Fruit fly (Drosophila melanogaster) whole organism, embryonic: ENCODE results near the gene CG17224.

Source experiments
- BEAF-32 ChIP-seq: fragments of 200-800 bp; sonication (Bioruptor generic); optimal IDR thresholded peaks from 3 replicates; lab custom pipeline; 2017; ENCODE audit warnings: missing biosample characterization, missing genetic modification characterization, mild to moderate bottlenecking, moderate library complexity, missing genetic modification reagents
- BtbVII ChIP-seq: fragments of 200-800 bp; sonication (Bioruptor generic); optimal IDR thresholded peaks from 3 replicates; lab custom pipeline; 2017; ENCODE audit warnings: missing biosample characterization, mild to moderate bottlenecking, missing genetic modification characterization
- CG10147 ChIP-seq: fragments of 200-800 bp; sonication (Bioruptor generic); optimal IDR thresholded peaks from 2 replicates; lab custom pipeline; 2019; ENCODE audit warnings: missing biosample characterization, mild to moderate bottlenecking, missing genetic modification characterization, moderate library complexity
- CG10431 ChIP-seq: fragments of 200-800 bp; sonication (Bioruptor generic); optimal IDR thresholded peaks from 3 replicates; lab custom pipeline; 2018; ENCODE audit warnings: missing biosample characterization, mild to moderate bottlenecking, missing genetic modification characterization
- CG10959 ChIP-seq: fragments of 200-800 bp; sonication (Bioruptor generic); IDR thresholded peaks from 2 replicates; pipeline ENCODE4 v1.3.6; 2022; ENCODE audit warnings: missing biosample characterization, missing genetic modification characterization
- CG12155 ChIP-seq: fragments of 200-800 bp; sonication (Bioruptor generic); optimal IDR thresholded peaks from 3 replicates; lab custom pipeline; 2016; ENCODE audit warnings: missing biosample characterization, missing genetic modification characterization
- CG13775 ChIP-seq: fragments of 200-800 bp; sonication (Bioruptor generic); optimal IDR thresholded peaks from 3 replicates; lab custom pipeline; 2017; ENCODE audit warnings: missing biosample characterization, mild to moderate bottlenecking, missing genetic modification characterization
- CG14860 ChIP-seq: fragments of 200-800 bp; sonication (Bioruptor generic); IDR thresholded peaks from 3 replicates; pipeline ENCODE4 v1.3.6; 2022; ENCODE audit warnings: missing biosample characterization, missing genetic modification characterization; ENCODE audit not compliant: partially characterized antibody
- CG15073 ChIP-seq: fragments of 200-800 bp; sonication (Bioruptor generic); optimal IDR thresholded peaks from 2 replicates; lab custom pipeline; 2016; ENCODE audit warnings: missing biosample characterization, missing genetic modification characterization
- CG16815 ChIP-seq: fragments of 200-800 bp; sonication (Bioruptor generic); optimal IDR thresholded peaks from 3 replicates; lab custom pipeline; 2017; ENCODE audit warnings: missing biosample characterization, mild to moderate bottlenecking, missing genetic modification characterization
- CG17361 ChIP-seq: fragments of 200-800 bp; sonication (Bioruptor generic); IDR thresholded peaks from 3 replicates; pipeline ENCODE4 v1.3.6; 2022; ENCODE audit warnings: missing biosample characterization, missing genetic modification characterization
- CG18262 ChIP-seq: fragments of 200-800 bp; optimal IDR thresholded peaks from 3 replicates; lab custom pipeline; 2019; ENCODE audit warnings: missing biosample characterization, mild to moderate bottlenecking, missing genetic modification characterization, moderate library complexity
- CG3163 ChIP-seq: fragments of 200-800 bp; sonication (Bioruptor generic); optimal IDR thresholded peaks from 3 replicates; lab custom pipeline; 2016; ENCODE audit warnings: missing biosample characterization, missing genetic modification characterization
- CG33557 ChIP-seq: fragments of 200-800 bp; sonication (Bioruptor generic); optimal IDR thresholded peaks from 2 replicates; lab custom pipeline; 2019; ENCODE audit warnings: missing biosample characterization, mild to moderate bottlenecking, missing genetic modification characterization, moderate library complexity
- CG3407 ChIP-seq: fragments of 200-800 bp; sonication (Bioruptor generic); optimal IDR thresholded peaks from 2 replicates; lab custom pipeline; 2018; ENCODE audit warnings: missing biosample characterization, mild to moderate bottlenecking, missing genetic modification characterization
- CG6683 ChIP-seq: fragments of 200-800 bp; sonication (Bioruptor generic); optimal IDR thresholded peaks from 2 replicates; lab custom pipeline; 2017; ENCODE audit warnings: missing biosample characterization, mild to moderate bottlenecking, missing genetic modification characterization, missing genetic modification reagents
- CG7271 ChIP-seq: fragments of 200-800 bp; sonication (Bioruptor generic); optimal IDR thresholded peaks from 2 replicates; lab custom pipeline; 2018; ENCODE audit warnings: missing biosample characterization, mild to moderate bottlenecking, missing genetic modification characterization, moderate library complexity
- CG7928 ChIP-seq: fragments of 200-800 bp; sonication (Bioruptor generic); optimal IDR thresholded peaks from 2 replicates; lab custom pipeline; 2017; ENCODE audit warnings: missing biosample characterization, mild to moderate bottlenecking, missing genetic modification characterization
- CG8944 ChIP-seq: fragments of 200-800 bp; sonication (Bioruptor generic); optimal IDR thresholded peaks from 3 replicates; lab custom pipeline; 2016; ENCODE audit warnings: missing biosample characterization, missing genetic modification characterization
- CG9437 ChIP-seq: fragments of 200-800 bp; sonication (Bioruptor generic); optimal IDR thresholded peaks from 2 replicates; lab custom pipeline; 2018; ENCODE audit warnings: missing biosample characterization, mild to moderate bottlenecking, missing genetic modification characterization
- Camta ChIP-seq: fragments of 200-800 bp; sonication (Bioruptor generic); optimal IDR thresholded peaks from 2 replicates; lab custom pipeline; 2016; ENCODE audit warnings: missing biosample characterization, missing genetic modification characterization
- CoRest ChIP-seq: fragments of 200-800 bp; sonication (Bioruptor generic); optimal IDR thresholded peaks from 3 replicates; lab custom pipeline; 2018; ENCODE audit warnings: missing biosample characterization, mild to moderate bottlenecking, missing genetic modification characterization, moderate library complexity
- Gug ChIP-seq: fragments of 200-800 bp; sonication (Bioruptor generic); IDR thresholded peaks from 4 replicates; pipeline ENCODE4 v1.3.6; 2022; ENCODE audit warnings: missing biosample characterization, missing genetic modification characterization
- Hand ChIP-seq: fragments of 200-800 bp; sonication (Bioruptor generic); optimal IDR thresholded peaks from 2 replicates; lab custom pipeline; 2017; ENCODE audit warnings: mild to moderate bottlenecking, missing biosample characterization, missing genetic modification reagents, missing genetic modification characterization
- Lim3 ChIP-seq: fragments of 200-800 bp; sonication (Bioruptor generic); IDR thresholded peaks from 2 replicates; pipeline ENCODE4 v1.3.6; 2022; ENCODE audit warnings: missing biosample characterization, missing genetic modification characterization
- MBD-R2 ChIP-seq: fragments of 200-800 bp; sonication (Bioruptor generic); IDR thresholded peaks from 2 replicates; pipeline ENCODE4 v1.3.6; 2022; ENCODE audit warnings: missing biosample characterization, missing genetic modification characterization
- Nf-YA ChIP-seq: fragments of 200-800 bp; sonication (Bioruptor generic); IDR thresholded peaks from 2 replicates; pipeline ENCODE4 v1.3.6; 2022; ENCODE audit warnings: missing biosample characterization, missing genetic modification characterization
- Opbp ChIP-seq: fragments of 200-800 bp; sonication (Bioruptor generic); IDR thresholded peaks from 3 replicates; pipeline ENCODE4 v1.3.6; 2022; ENCODE audit warnings: missing biosample characterization, missing genetic modification characterization; ENCODE audit not compliant: partially characterized antibody
- Poxn ChIP-seq: fragments of 200-800 bp; sonication (Bioruptor generic); IDR thresholded peaks from 2 replicates; pipeline ENCODE4 v1.3.6; 2022; ENCODE audit warnings: missing biosample characterization, missing genetic modification characterization
- Sox100B ChIP-seq: fragments of 200-800 bp; sonication (Bioruptor generic); optimal IDR thresholded peaks from 3 replicates; lab custom pipeline; 2018; ENCODE audit warnings: missing biosample characterization, mild to moderate bottlenecking, missing genetic modification characterization
- Xbp1 ChIP-seq: fragments of 200-800 bp; sonication (Bioruptor generic); optimal IDR thresholded peaks from 3 replicates; lab custom pipeline; 2016; ENCODE audit warnings: missing biosample characterization, mild to moderate bottlenecking, missing genetic modification characterization
- ac ChIP-seq: fragments of 200-800 bp; sonication (Bioruptor generic); optimal IDR thresholded peaks from 3 replicates; lab custom pipeline; 2017; ENCODE audit warnings: missing biosample characterization, mild to moderate bottlenecking, missing genetic modification characterization
- bigmax ChIP-seq: fragments of 200-800 bp; sonication (Bioruptor generic); optimal IDR thresholded peaks from 2 replicates; lab custom pipeline; 2018; ENCODE audit warnings: missing biosample characterization, mild to moderate bottlenecking, missing genetic modification characterization
- cg ChIP-seq: fragments of 200-800 bp; sonication (Bioruptor generic); optimal IDR thresholded peaks from 3 replicates; lab custom pipeline; 2019; ENCODE audit warnings: missing biosample characterization, mild to moderate bottlenecking, missing genetic modification characterization, moderate library complexity
- dm ChIP-seq: fragments of 200-800 bp; sonication (Bioruptor generic); optimal IDR thresholded peaks from 3 replicates; lab custom pipeline; 2016; ENCODE audit warnings: missing biosample characterization, missing genetic modification characterization
- fru ChIP-seq: fragments of >200 bp; optimal IDR thresholded peaks from 2 replicates; lab custom pipeline; 2017
- grau ChIP-seq: fragments of 200-800 bp; optimal IDR thresholded peaks from 3 replicates; lab custom pipeline; 2019; ENCODE audit warnings: missing biosample characterization, mild to moderate bottlenecking, missing genetic modification characterization, moderate library complexity
- kah ChIP-seq: fragments of 200-800 bp; sonication (Bioruptor generic); optimal IDR thresholded peaks from 2 replicates; lab custom pipeline; 2018; ENCODE audit warnings: missing biosample characterization, mild to moderate bottlenecking, missing genetic modification characterization
- lab ChIP-seq: fragments of 200-800 bp; sonication (Bioruptor generic); optimal IDR thresholded peaks from 3 replicates; lab custom pipeline; 2017; ENCODE audit warnings: missing biosample characterization, missing genetic modification characterization, mild to moderate bottlenecking, moderate library complexity, missing genetic modification reagents
- lola ChIP-seq, 3 experiments: fragments of >200 bp in 2 of 3; fragments of 200-800 bp in 1 of 3; sonication (Bioruptor generic) in 1 of 3; optimal IDR thresholded peaks; 2 replicates each; lab custom pipeline; 2017 to 2019; ENCODE audit warnings: missing biosample characterization in 3 of 3, missing genetic modification characterization in 3 of 3, mild to moderate bottlenecking in 1 of 3, moderate library complexity in 1 of 3
- mam ChIP-seq: fragments of 200-800 bp; sonication (Bioruptor generic); optimal IDR thresholded peaks from 3 replicates; lab custom pipeline; 2016; ENCODE audit warnings: missing biosample characterization, missing genetic modification characterization
- mirr ChIP-seq: fragments of 200-800 bp; sonication (Bioruptor generic); optimal IDR thresholded peaks from 3 replicates; lab custom pipeline; 2018; ENCODE audit warnings: missing biosample characterization, mild to moderate bottlenecking, missing genetic modification characterization
- repo ChIP-seq: fragments of 200-800 bp; sonication (Bioruptor generic); optimal IDR thresholded peaks from 2 replicates; lab custom pipeline; 2016; ENCODE audit warnings: missing biosample characterization, missing genetic modification characterization
- sens ChIP-seq: fragments of 200-800 bp; sonication (Bioruptor generic); peaks from one replicate; lab custom pipeline; 2016; ENCODE audit warnings: missing biosample characterization, missing genetic modification characterization
- seq ChIP-seq: fragments of 200-800 bp; sonication (Bioruptor generic); IDR thresholded peaks from 2 replicates; pipeline ENCODE4 v1.3.6; 2022; ENCODE audit warnings: missing biosample characterization, missing genetic modification characterization
- tap ChIP-seq: fragments of 200-800 bp; optimal IDR thresholded peaks from 3 replicates; lab custom pipeline; 2019; ENCODE audit warnings: missing biosample characterization, mild to moderate bottlenecking, missing genetic modification characterization, moderate library complexity
- vfl ChIP-seq: fragments of 200-800 bp; sonication (Bioruptor generic); optimal IDR thresholded peaks from 2 replicates; lab custom pipeline; 2016; ENCODE audit warnings: missing biosample characterization, missing genetic modification characterization
- vvl ChIP-seq: fragments of 200-800 bp; sonication (Bioruptor generic); IDR thresholded peaks from 2 replicates; pipeline ENCODE4 v1.3.6; 2022; ENCODE audit warnings: missing biosample characterization, missing genetic modification characterization
- wek ChIP-seq: fragments of 200-800 bp; sonication (Bioruptor generic); optimal IDR thresholded peaks from 3 replicates; lab custom pipeline; 2018; ENCODE audit warnings: missing biosample characterization, mild to moderate bottlenecking, missing genetic modification characterization, moderate library complexity
- zf30C ChIP-seq: fragments of 200-800 bp; sonication (Bioruptor generic); optimal IDR thresholded peaks from 3 replicates; lab custom pipeline; 2018; ENCODE audit warnings: missing biosample characterization, mild to moderate bottlenecking, missing genetic modification characterization
- zfh1 ChIP-seq: fragments of 200-800 bp; sonication (Bioruptor generic); IDR thresholded peaks from 3 replicates; pipeline ENCODE4 v1.3.6; 2022; ENCODE audit warnings: missing biosample characterization, missing genetic modification characterization

CG17224 gene

DNA sequence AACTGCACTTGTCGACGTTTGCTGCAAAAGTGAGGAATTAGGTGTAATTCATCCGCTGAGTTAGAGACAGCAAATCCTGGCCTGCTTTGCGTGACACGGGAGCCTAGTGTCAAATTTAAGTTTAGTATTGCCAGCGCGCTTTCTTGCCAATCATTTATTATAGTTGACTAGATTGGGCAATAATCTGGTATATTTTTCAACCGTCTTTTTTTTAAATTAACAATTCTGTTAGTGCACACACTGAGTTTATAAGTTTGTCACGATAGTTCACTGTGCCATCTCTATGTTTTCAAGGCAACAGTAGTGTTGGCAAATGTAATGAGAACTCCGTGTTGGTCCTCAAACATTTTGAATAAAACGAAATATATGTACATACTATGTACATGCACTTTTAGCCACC lies 41.3 kb downstream of the CG17224 start, which contains the start of the genes CG9641 and CG3165 (continued):
- TF ChIP-seq ac (GFP tag; lab: Kevin White, UChicago) (no peak), repo (GFP tag; lab: Kevin White, UChicago) (peak; percentile 72), CG16815 (GFP tag; lab: Kevin White, UChicago) (peak; percentile 69), CG13775 (GFP tag; lab: Kevin White, UChicago) (peak; percentile 86), mirr (GFP tag; lab: Kevin White, UChicago) (no peak), Gug (peak; percentile 91), Opbp (peak; percentile 90), CG18262 (tag; lab: Kevin White, UChicago) (peak; percentile 85), CoRest (tag; lab: Kevin White, UChicago) (peak; percentile 90), CG7928 (peak; percentile 39), dm (GFP tag; lab: Kevin White, UChicago) (peak; percentile 77), CG7271 (tag; lab: Kevin White, UChicago) (peak; percentile 37), CG10959 (GFP tag; lab: Robert Waterston, UW) (peak; percentile 76), vvl (peak; percentile 81), sens (GFP tag; lab: Kevin White, UChicago) (peak; percentile 98), Poxn (GFP tag; lab: Robert Waterston, UW) (peak; percentile 42; the same call in 1 of the 2 replicates), bigmax (GFP tag; lab: Kevin White, UChicago) (no peak), kah (GFP tag; lab: Kevin White, UChicago) (peak; percentile 68), tap (tag; lab: Kevin White, UChicago) (no peak), CG10431 (GFP tag; lab: Kevin White, UChicago) (peak; percentile 54), fru (lab: Kevin White, UChicago) (no peak), BEAF-32 (GFP tag; lab: Kevin White, UChicago) (peak; percentile 95), Nf-YA (peak; percentile 71; the same call in 1 of the 2 replicates), vfl (GFP tag; lab: Kevin White, UChicago) (peak; percentile 86), CG15073 (peak; percentile 43), Camta (GFP tag; lab: Kevin White, UChicago) (peak; percentile 86), mam (GFP tag; lab: Kevin White, UChicago) (peak; percentile 94), CG17361 (GFP tag; lab: Robert Waterston, UW) (no peak; the same call in 1 of the 3 replicates), lola (GFP tag; optimal IDR thresholded peaks at IDR 0.05; lab: Kevin White, UChicago) (peak in 1 of 3 experiments; percentile 84), cg (GFP tag; lab: Kevin White, UChicago) (no peak), CG6683 (GFP tag; lab: Kevin White, UChicago) (peak; percentile 58), zfh1 (GFP tag; lab: Robert Waterston, UW) (peak; percentile 86), zf30C (GFP tag; lab: Kevin White, UChicago) (no peak), CG12155 (peak; percentile 86), CG3407 (no peak), Xbp1 (peak; percentile 92), CG14860 (GFP tag; lab: Robert Waterston, UW) (peak; percentile 95), Sox100B (GFP tag; lab: Kevin White, UChicago) (no peak), CG3163 (GFP tag; lab: Kevin White, UChicago) (peak; percentile 77), Hand (GFP tag; lab: Kevin White, UChicago) (peak; percentile 50), BtbVII (GFP tag; lab: Kevin White, UChicago) (no peak), Lim3 (peak; percentile 39; the same call in 1 of the 2 replicates), CG33557 (GFP tag; lab: Kevin White, UChicago) (peak; percentile 86), MBD-R2 (GFP tag; lab: Robert Waterston, UW) (peak; percentile 89), CG9437 (GFP tag; lab: Kevin White, UChicago) (peak; percentile 69), CG10147 (GFP tag; lab: Kevin White, UChicago) (peak; percentile 82), CG8944 (GFP tag; lab: Kevin White, UChicago) (peak; percentile 91), seq (peak; percentile 69), wek (GFP tag; lab: Kevin White, UChicago) (peak; percentile 9), grau (tag; lab: Kevin White, UChicago) (peak; percentile 85), lab (no peak)
